Worm (Caenorhabditis elegans) whole organism, young adult: ENCODE measurements around the gene txt-10.

Source experiments
- B0019.2 ChIP-seq: fragments of 200-800 bp; sonication (Bioruptor generic); conservative IDR thresholded peaks from 2 replicates; pipeline ENCODE4 v1.3.6; 2022; ENCODE audit warnings: missing genetic modification reagents, missing genetic modification characterization, missing compliant biosample characterization
- C17E4.6 ChIP-seq: fragments of 200-800 bp; sonication (Bioruptor generic); IDR thresholded peaks from 2 replicates; pipeline ENCODE4 v1.3.6; 2022; ENCODE audit warnings: missing genetic modification reagents, missing genetic modification characterization, missing compliant biosample characterization
- F10E7.11 ChIP-seq: sonication (generic microtip); optimal IDR thresholded peaks from 2 replicates; lab custom pipeline; 2017; ENCODE audit warnings: mild to moderate bottlenecking, missing genetic modification characterization, moderate library complexity, missing compliant biosample characterization
- F37B4.10 ChIP-seq: fragments of 200-800 bp; sonication (Bioruptor generic); IDR thresholded peaks from 2 replicates; pipeline ENCODE4 v1.3.6; 2022; ENCODE audit warnings: missing genetic modification characterization, missing compliant biosample characterization
- F49E8.2 ChIP-seq: sonication (generic microtip); optimal IDR thresholded peaks from 3 replicates; lab custom pipeline; 2017; ENCODE audit warnings: missing genetic modification characterization, mild to moderate bottlenecking, missing compliant biosample characterization, antibody characterized with exemption, moderate library complexity; ENCODE audit not compliant: insufficient read depth
- F52B5.7 ChIP-seq: sonication (generic microtip); optimal IDR thresholded peaks from 2 replicates; lab custom pipeline; 2016; ENCODE audit warnings: mild to moderate bottlenecking, missing genetic modification characterization, missing compliant biosample characterization
- F57C9.4 ChIP-seq: sonication (generic microtip); optimal IDR thresholded peaks from 2 replicates; lab custom pipeline; 2017; ENCODE audit warnings: mild to moderate bottlenecking, missing genetic modification characterization, missing compliant biosample characterization
- K12H6.12 ChIP-seq: fragments of 200-800 bp; sonication (Bioruptor generic); optimal IDR thresholded peaks from 2 replicates; lab custom pipeline; 2018; ENCODE audit warnings: mild to moderate bottlenecking, missing genetic modification characterization, missing compliant biosample characterization
- Y53F4B.3 ChIP-seq: fragments of 200-800 bp; sonication (Bioruptor generic); IDR thresholded peaks from 2 replicates; pipeline ENCODE4 v1.3.6; 2022; ENCODE audit warnings: missing genetic modification reagents, missing genetic modification characterization, missing compliant biosample characterization
- Y95B8A.8 ChIP-seq: fragments of 200-800 bp; sonication (Bioruptor generic); IDR thresholded peaks from 2 replicates; pipeline ENCODE4 v1.3.6; 2022; ENCODE audit warnings: missing genetic modification reagents, missing genetic modification characterization, missing compliant biosample characterization
- atf-7 ChIP-seq: sonication (generic microtip); optimal IDR thresholded peaks from 2 replicates; lab custom pipeline; 2017; ENCODE audit warnings: mild to moderate bottlenecking, missing genetic modification characterization, missing compliant biosample characterization
- attf-5 ChIP-seq: fragments of 200-800 bp; sonication (Bioruptor generic); optimal IDR thresholded peaks from 2 replicates; lab custom pipeline; 2018; ENCODE audit warnings: mild to moderate bottlenecking, missing genetic modification characterization, missing compliant biosample characterization
- attf-6 ChIP-seq: fragments of 200-800 bp; sonication (Bioruptor generic); IDR thresholded peaks from 2 replicates; pipeline ENCODE4 v1.3.6; 2022; ENCODE audit warnings: missing genetic modification reagents, missing genetic modification characterization, missing compliant biosample characterization
- cebp-1 ChIP-seq, 2 experiments: fragments of 200-800 bp in 1 of 2; sonication (Bioruptor generic) in 1 of 2; sonication (generic microtip) in 1 of 2; IDR thresholded peaks in 1 of 2; optimal IDR thresholded peaks in 1 of 2; 2 replicates each; pipeline versions ENCODE4 v1.3.6 to Lab custom; 2017 to 2022; ENCODE audit warnings: missing compliant biosample characterization in 2 of 2, missing genetic modification characterization in 2 of 2, mild to moderate bottlenecking in 1 of 2, missing genetic modification reagents in 1 of 2, moderate library complexity in 1 of 2
- ceh-79 ChIP-seq: sonication (generic microtip); optimal IDR thresholded peaks from 2 replicates; lab custom pipeline; 2017; ENCODE audit warnings: mild to moderate bottlenecking, missing genetic modification characterization, missing compliant biosample characterization
- ceh-91 ChIP-seq: fragments of 200-800 bp; sonication (Bioruptor generic); IDR thresholded peaks from 2 replicates; pipeline ENCODE4 v1.3.6; 2022; ENCODE audit warnings: missing genetic modification reagents, missing genetic modification characterization, missing compliant biosample characterization
- chd-7 ChIP-seq: sonication (generic microtip); optimal IDR thresholded peaks from 2 replicates; lab custom pipeline; 2016; ENCODE audit warnings: mild to moderate bottlenecking, missing genetic modification characterization, moderate library complexity, missing compliant biosample characterization
- dox-1 ChIP-seq: fragments of 200-800 bp; sonication (Bioruptor generic); IDR thresholded peaks from 2 replicates; pipeline ENCODE4 v1.3.6; 2022; ENCODE audit warnings: missing genetic modification reagents, missing genetic modification characterization, missing compliant biosample characterization
- egl-18 ChIP-seq: fragments of 200-800 bp; sonication (Bioruptor generic); IDR thresholded peaks from 2 replicates; pipeline ENCODE4 v1.3.6; 2022; ENCODE audit warnings: missing genetic modification reagents, missing genetic modification characterization, missing compliant biosample characterization
- egl-44 ChIP-seq: fragments of 200-800 bp; sonication (Bioruptor generic); IDR thresholded peaks from 2 replicates; pipeline ENCODE4 v1.3.6; 2022; ENCODE audit warnings: missing genetic modification reagents, missing genetic modification characterization, missing compliant biosample characterization
- egrh-3 ChIP-seq: fragments of 200-800 bp; sonication (Bioruptor generic); IDR thresholded peaks from 2 replicates; pipeline ENCODE4 v1.3.6; 2022; ENCODE audit warnings: missing genetic modification reagents, missing genetic modification characterization, missing compliant biosample characterization
- ekl-4 ChIP-seq: fragments of 200-800 bp; sonication (Bioruptor generic); IDR thresholded peaks from 2 replicates; pipeline ENCODE4 v1.3.6; 2022; ENCODE audit warnings: missing genetic modification reagents, missing genetic modification characterization, missing compliant biosample characterization
- fkh-3 ChIP-seq: sonication (generic microtip); optimal IDR thresholded peaks from 2 replicates; lab custom pipeline; 2016; ENCODE audit warnings: mild to moderate bottlenecking, missing genetic modification characterization, missing compliant biosample characterization
- hlh-12 ChIP-seq: sonication (generic microtip); optimal IDR thresholded peaks from 2 replicates; lab custom pipeline; 2016; ENCODE audit warnings: missing genetic modification characterization, missing compliant biosample characterization
- hlh-26 ChIP-seq: fragments of 200-800 bp; sonication (Bioruptor generic); conservative IDR thresholded peaks from 2 replicates; pipeline ENCODE4 v1.3.6; 2022; ENCODE audit warnings: missing genetic modification reagents, missing genetic modification characterization, missing compliant biosample characterization
- hmg-20 ChIP-seq: fragments of 200-800 bp; sonication (Bioruptor generic); IDR thresholded peaks from 2 replicates; pipeline ENCODE4 v1.3.6; 2022; ENCODE audit warnings: missing genetic modification reagents, missing genetic modification characterization, missing compliant biosample characterization
- hrde-1 ChIP-seq: sonication (generic microtip); optimal IDR thresholded peaks from 2 replicates; lab custom pipeline; 2016; ENCODE audit warnings: missing genetic modification characterization, mild to moderate bottlenecking, missing compliant biosample characterization, moderate library complexity, missing genotype, missing genetic modification reagents, borderline replicate concordance
- let-526 ChIP-seq: fragments of 200-800 bp; sonication (Bioruptor generic); IDR thresholded peaks from 2 replicates; pipeline ENCODE4 v1.3.6; 2022; ENCODE audit warnings: missing genetic modification reagents, missing genetic modification characterization, missing compliant biosample characterization
- lsy-27 ChIP-seq: sonication (generic microtip); optimal IDR thresholded peaks from 2 replicates; lab custom pipeline; 2017; ENCODE audit warnings: missing genetic modification characterization, mild to moderate bottlenecking, missing compliant biosample characterization, antibody characterized with exemption, missing genotype, borderline replicate concordance; ENCODE audit not compliant: insufficient read depth
- madf-10 ChIP-seq: sonication (generic microtip); optimal IDR thresholded peaks from 2 replicates; lab custom pipeline; 2016; ENCODE audit warnings: mild to moderate bottlenecking, missing genetic modification characterization, missing compliant biosample characterization
- mcd-1 ChIP-seq: fragments of 200-800 bp; sonication (Bioruptor generic); IDR thresholded peaks from 2 replicates; pipeline ENCODE4 v1.3.6; 2022; ENCODE audit warnings: missing genetic modification reagents, missing genetic modification characterization, missing compliant biosample characterization
- nhr-179 ChIP-seq: sonication (generic microtip); optimal IDR thresholded peaks from 2 replicates; lab custom pipeline; 2016; ENCODE audit warnings: mild to moderate bottlenecking, missing genetic modification characterization, missing compliant biosample characterization
- nhr-80 ChIP-seq: sonication (generic microtip); optimal IDR thresholded peaks from 2 replicates; lab custom pipeline; 2016; ENCODE audit warnings: missing genetic modification characterization, missing compliant biosample characterization
- pha-4 ChIP-seq: fragments of 150-350 bp; sonication (generic microtip); optimal IDR thresholded peaks from 2 replicates; lab custom pipeline; 2014; ENCODE audit warnings: missing biosample characterization, missing genetic modification reagents, missing genetic modification characterization
- rec-8 ChIP-seq, 2 experiments: sonication (generic microtip); optimal IDR thresholded peaks; 2 replicates each; lab custom pipeline; 2016; ENCODE audit warnings: mild to moderate bottlenecking in 2 of 2, missing genetic modification characterization in 2 of 2, missing genetic modification reagents in 2 of 2, missing genotype in 2 of 2, missing biosample characterization in 1 of 2, missing compliant biosample characterization in 1 of 2, moderate library complexity in 1 of 2
- rpc-1 ChIP-seq, 2 experiments: fragments of 150-350 bp in 1 of 2; sonication (generic microtip) in 1 of 2; optimal IDR thresholded peaks; 2 replicates each; lab custom pipeline; 2014 to 2018; ENCODE audit warnings: missing biosample characterization in 1 of 2, missing genetic modification characterization in 1 of 2, missing genetic modification reagents in 1 of 2, missing genotype in 1 of 2
- snpc-4 ChIP-seq, 5 experiments: fragments of 150-350 bp in 1 of 5; sonication (generic microtip) in 4 of 5; optimal IDR thresholded peaks; 2 replicates each; lab custom pipeline; 2014 to 2018; ENCODE audit warnings: missing genetic modification characterization in 5 of 5, missing biosample characterization in 3 of 5, antibody characterized with exemption in 2 of 5, mild to moderate bottlenecking in 2 of 5, missing compliant biosample characterization in 2 of 5, missing genotype in 2 of 5, moderate library complexity in 2 of 5, missing genetic modification reagents in 1 of 5
- tbp1 ChIP-seq: fragments of 200-800 bp; sonication (Bioruptor generic); optimal IDR thresholded peaks from 2 replicates; lab custom pipeline; 2018; ENCODE audit warnings: mild to moderate bottlenecking, missing genetic modification characterization, missing compliant biosample characterization
- unc-130 ChIP-seq: sonication (generic microtip); optimal IDR thresholded peaks from 2 replicates; lab custom pipeline; 2016; ENCODE audit warnings: missing genetic modification reagents, missing genetic modification characterization, missing compliant biosample characterization
- ztf-26 ChIP-seq: sonication (generic microtip); optimal IDR thresholded peaks from 2 replicates; lab custom pipeline; 2017; ENCODE audit warnings: missing genetic modification characterization, missing compliant biosample characterization

txt-10 gene

DNA sequence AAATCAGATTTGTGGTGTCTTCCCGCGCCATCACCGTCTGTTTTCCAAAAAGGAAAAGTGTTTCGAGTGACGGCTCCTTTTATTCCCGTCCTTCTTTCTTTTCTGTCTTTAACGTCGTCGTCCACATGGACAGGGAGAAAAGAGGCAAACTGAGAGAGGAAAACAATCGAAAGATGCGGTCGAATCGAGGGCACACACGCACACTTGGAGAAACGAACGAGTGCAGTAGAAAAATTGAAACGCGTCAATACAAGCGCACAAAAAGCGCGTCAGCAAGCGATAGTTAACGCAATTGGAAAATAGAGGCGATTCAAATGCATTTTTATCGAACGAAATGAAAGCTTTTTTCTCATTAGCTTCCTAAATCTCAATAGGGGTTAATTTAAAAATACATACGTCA is 4.2 kb upstream of the txt-10 start (continued):
- 0 out of 2 replicates have a peak, but pooled peaks have one; percentile 65 for TF ChIP-seq let-526 (GFP tag; lab: Robert Waterston, UW)
- no peak for TF ChIP-seq Y53F4B.3
- TF ChIP-seq fkh-3: no peak
- TF ChIP-seq egl-18 (GFP tag; lab: Robert Waterston, UW): no peak
- TF ChIP-seq K12H6.12 (tag; lab: Kevin White, UChicago): peak; percentile 92
- no peak for TF ChIP-seq B0019.2 (GFP tag; lab: Robert Waterston, UW)
- TF ChIP-seq unc-130 (GFP tag; lab: Kevin White, UChicago): no peak
- no peak for TF ChIP-seq egl-44 (GFP tag; lab: Robert Waterston, UW)
- no peak for TF ChIP-seq Y95B8A.8 (GFP tag; lab: Robert Waterston, UW)
- TF ChIP-seq cebp-1 (GFP tag; IDR thresholded peaks at IDR 0.05; lab: Robert Waterston, UW): 0 out of 2 replicates have a peak, but pooled peaks have one; percentile 46
- peak; percentile 90 for TF ChIP-seq cebp-1 (tag; optimal IDR thresholded peaks at IDR 0.05; lab: Kevin White, UChicago)
- no peak for TF ChIP-seq rec-8 (tag; optimal IDR thresholded peaks at IDR 0.05; lab: Kevin White, UChicago)
- TF ChIP-seq hrde-1 (tag; lab: Kevin White, UChicago): no peak
- no peak for TF ChIP-seq F49E8.2
- peak; percentile 86 for TF ChIP-seq dox-1 (GFP tag; lab: Robert Waterston, UW)
- peak; percentile 61 for TF ChIP-seq atf-7
- peak; percentile 48 for TF ChIP-seq chd-7
- no peak for TF ChIP-seq ceh-91
- TF ChIP-seq F52B5.7 (tag; lab: Kevin White, UChicago): no peak
- TF ChIP-seq rpc-1 (optimal IDR thresholded peaks at IDR 0.05; lab: Kevin White, UChicago): no peak
- no peak for TF ChIP-seq rpc-1 (tag; optimal IDR thresholded peaks at IDR 0.05; lab: Kevin White, UChicago)
- TF ChIP-seq ztf-26 (tag; lab: Kevin White, UChicago): peak; percentile 49
- TF ChIP-seq snpc-4 (GFP tag; optimal IDR thresholded peaks at IDR 0.05; lab: Kevin White, UChicago): no peak
- peak in 2 of 4 experiments; percentile 63 to 77 for TF ChIP-seq snpc-4 (tag; optimal IDR thresholded peaks at IDR 0.05; lab: Kevin White, UChicago)
- no peak for TF ChIP-seq F10E7.11 (tag; lab: Kevin White, UChicago)
- TF ChIP-seq hlh-12 (tag; lab: Kevin White, UChicago): no peak
- no peak for TF ChIP-seq egrh-3
- TF ChIP-seq lsy-27 (tag; lab: Kevin White, UChicago): no peak
- TF ChIP-seq C17E4.6: no peak
- no peak for TF ChIP-seq F37B4.10 (GFP tag; lab: Robert Waterston, UW)
- TF ChIP-seq hlh-26 (GFP tag; lab: Robert Waterston, UW): no peak
- peak; percentile 54 for TF ChIP-seq tbp1 (GFP tag; lab: Kevin White, UChicago)
- peak; percentile 75 for TF ChIP-seq nhr-80
- no peak for TF ChIP-seq F57C9.4
- no peak for TF ChIP-seq pha-4
- peak; percentile 82 for TF ChIP-seq mcd-1 (GFP tag; lab: Robert Waterston, UW)
- no peak for TF ChIP-seq nhr-179 (tag; lab: Kevin White, UChicago)
- no peak for TF ChIP-seq ceh-79 (tag; lab: Kevin White, UChicago)
- peak; percentile 79 for TF ChIP-seq ekl-4 (GFP tag; lab: Robert Waterston, UW)
- peak; percentile 86; the same call in 1 of the 2 replicates for TF ChIP-seq hmg-20 (GFP tag; lab: Robert Waterston, UW)
- peak; percentile 63 for TF ChIP-seq madf-10 (tag; lab: Kevin White, UChicago)
- TF ChIP-seq attf-5 (GFP tag; lab: Kevin White, UChicago): peak; percentile 90
- TF ChIP-seq attf-6 (GFP tag; lab: Robert Waterston, UW): no peak
